Worm (Caenorhabditis elegans) whole organism, young adult: ENCODE results near the gene nhr-167.

Source experiments
- D2030.7 ChIP-seq: fragments of 200-800 bp; sonication (Bioruptor generic); IDR thresholded peaks from 2 replicates; pipeline ENCODE4 v1.3.6; 2022; ENCODE audit warnings: missing genetic modification reagents, missing genetic modification characterization, missing compliant biosample characterization
- F33H1.4 ChIP-seq: fragments of 200-800 bp; sonication (Bioruptor generic); IDR thresholded peaks from 2 replicates; pipeline ENCODE4 v1.3.6; 2022; ENCODE audit warnings: missing genetic modification reagents, missing genetic modification characterization, missing compliant biosample characterization
- F39B2.1 ChIP-seq: fragments of 200-800 bp; sonication (Bioruptor generic); IDR thresholded peaks from 2 replicates; pipeline ENCODE4 v1.3.6; 2022; ENCODE audit warnings: missing genetic modification reagents, missing genetic modification characterization, missing compliant biosample characterization
- F57A8.1 ChIP-seq: fragments of 200-800 bp; sonication (Bioruptor generic); optimal IDR thresholded peaks from 2 replicates; lab custom pipeline; 2018; ENCODE audit warnings: mild to moderate bottlenecking, missing genetic modification characterization, moderate library complexity, missing compliant biosample characterization
- Y95B8A.8 ChIP-seq: fragments of 200-800 bp; sonication (Bioruptor generic); IDR thresholded peaks from 2 replicates; pipeline ENCODE4 v1.3.6; 2022; ENCODE audit warnings: missing genetic modification reagents, missing genetic modification characterization, missing compliant biosample characterization
- ama-1 ChIP-seq, 3 experiments: fragments of 150-350 bp in 1 of 3; sonication (generic microtip) in 2 of 3; optimal IDR thresholded peaks; 2 replicates each; lab custom pipeline; 2014 to 2018; ENCODE audit warnings: missing biosample characterization in 2 of 3, missing genetic modification characterization in 2 of 3, missing genetic modification reagents in 2 of 3
- atf-7 ChIP-seq: sonication (generic microtip); optimal IDR thresholded peaks from 2 replicates; lab custom pipeline; 2017; ENCODE audit warnings: mild to moderate bottlenecking, missing genetic modification characterization, missing compliant biosample characterization
- attf-5 ChIP-seq: fragments of 200-800 bp; sonication (Bioruptor generic); optimal IDR thresholded peaks from 2 replicates; lab custom pipeline; 2018; ENCODE audit warnings: mild to moderate bottlenecking, missing genetic modification characterization, missing compliant biosample characterization
- bed-1 ChIP-seq: fragments of 200-800 bp; sonication (Bioruptor generic); IDR thresholded peaks from 2 replicates; pipeline ENCODE4 v1.3.6; 2022; ENCODE audit warnings: missing genetic modification reagents, missing genetic modification characterization, missing compliant biosample characterization
- egl-44 ChIP-seq: fragments of 200-800 bp; sonication (Bioruptor generic); IDR thresholded peaks from 2 replicates; pipeline ENCODE4 v1.3.6; 2022; ENCODE audit warnings: missing genetic modification reagents, missing genetic modification characterization, missing compliant biosample characterization
- lag-1 ChIP-seq: fragments of 200-800 bp; sonication (Bioruptor generic); IDR thresholded peaks from 2 replicates; pipeline ENCODE4 v1.3.6; 2022; ENCODE audit warnings: missing genetic modification reagents, missing genetic modification characterization, missing compliant biosample characterization
- let-607 ChIP-seq, 2 experiments: fragments of 200-800 bp in 1 of 2; sonication (Bioruptor generic) in 1 of 2; sonication (generic microtip) in 1 of 2; optimal IDR thresholded peaks; 2 replicates each; lab custom pipeline; 2016 to 2018; ENCODE audit warnings: mild to moderate bottlenecking in 2 of 2, missing compliant biosample characterization in 2 of 2, missing genetic modification characterization in 2 of 2, moderate library complexity in 2 of 2, missing genotype in 1 of 2
- lin-54 ChIP-seq: fragments of 200-800 bp; sonication (Bioruptor generic); optimal IDR thresholded peaks from 2 replicates; lab custom pipeline; 2018; ENCODE audit warnings: mild to moderate bottlenecking, missing genetic modification characterization, missing compliant biosample characterization
- lsy-27 ChIP-seq: sonication (generic microtip); optimal IDR thresholded peaks from 2 replicates; lab custom pipeline; 2017; ENCODE audit warnings: missing genetic modification characterization, mild to moderate bottlenecking, missing compliant biosample characterization, antibody characterized with exemption, missing genotype, borderline replicate concordance; ENCODE audit not compliant: insufficient read depth
- madf-3 ChIP-seq: fragments of 200-800 bp; sonication (Bioruptor generic); IDR thresholded peaks from 2 replicates; pipeline ENCODE4 v1.3.6; 2022; ENCODE audit warnings: missing genetic modification reagents, missing genetic modification characterization, missing compliant biosample characterization
- mcd-1 ChIP-seq: fragments of 200-800 bp; sonication (Bioruptor generic); IDR thresholded peaks from 2 replicates; pipeline ENCODE4 v1.3.6; 2022; ENCODE audit warnings: missing genetic modification reagents, missing genetic modification characterization, missing compliant biosample characterization
- mes-4 ChIP-seq: sonication (generic microtip); optimal IDR thresholded peaks from 2 replicates; lab custom pipeline; 2016; ENCODE audit warnings: missing genotype, missing genetic modification characterization, missing compliant biosample characterization
- nfyb-1 ChIP-seq: fragments of 200-800 bp; sonication (Bioruptor generic); IDR thresholded peaks from 2 replicates; pipeline ENCODE4 v1.3.6; 2022; ENCODE audit warnings: missing genetic modification reagents, missing genetic modification characterization, missing compliant biosample characterization
- nhr-120 ChIP-seq: fragments of 200-800 bp; sonication (Bioruptor generic); IDR thresholded peaks from 2 replicates; pipeline ENCODE4 v1.3.6; 2022; ENCODE audit warnings: missing genetic modification characterization, missing compliant biosample characterization
- nhr-90 ChIP-seq: sonication (generic microtip); optimal IDR thresholded peaks from 2 replicates; lab custom pipeline; 2016; ENCODE audit warnings: missing genotype, mild to moderate bottlenecking, missing genetic modification characterization, missing compliant biosample characterization
- rec-8 ChIP-seq, 2 experiments: sonication (generic microtip); optimal IDR thresholded peaks; 2 replicates each; lab custom pipeline; 2016; ENCODE audit warnings: mild to moderate bottlenecking in 2 of 2, missing genetic modification characterization in 2 of 2, missing genetic modification reagents in 2 of 2, missing genotype in 2 of 2, missing biosample characterization in 1 of 2, missing compliant biosample characterization in 1 of 2, moderate library complexity in 1 of 2
- rpc-1 ChIP-seq, 2 experiments: fragments of 150-350 bp in 1 of 2; sonication (generic microtip) in 1 of 2; optimal IDR thresholded peaks; 2 replicates each; lab custom pipeline; 2014 to 2018; ENCODE audit warnings: missing biosample characterization in 1 of 2, missing genetic modification characterization in 1 of 2, missing genetic modification reagents in 1 of 2, missing genotype in 1 of 2
- snpc-3.4 ChIP-seq: sonication (generic microtip); optimal IDR thresholded peaks from 2 replicates; lab custom pipeline; 2017; ENCODE audit warnings: missing genetic modification characterization, mild to moderate bottlenecking, missing compliant biosample characterization, antibody characterized with exemption, moderate library complexity, missing genotype, missing genetic modification reagents
- somi-1 ChIP-seq: fragments of 200-800 bp; sonication (Bioruptor generic); optimal IDR thresholded peaks from 2 replicates; lab custom pipeline; 2018; ENCODE audit warnings: mild to moderate bottlenecking, missing genetic modification characterization, missing compliant biosample characterization
- ztf-22 ChIP-seq: fragments of 200-800 bp; sonication (Bioruptor generic); optimal IDR thresholded peaks from 2 replicates; lab custom pipeline; 2018; ENCODE audit warnings: mild to moderate bottlenecking, missing genetic modification characterization, moderate library complexity, missing compliant biosample characterization
- ztf-25 ChIP-seq: fragments of 200-800 bp; sonication (Bioruptor generic); IDR thresholded peaks from 2 replicates; pipeline ENCODE4 v1.3.6; 2022; ENCODE audit warnings: missing genetic modification reagents, missing genetic modification characterization, missing compliant biosample characterization
- ztf-6 ChIP-seq: fragments of 200-800 bp; sonication (Bioruptor generic); IDR thresholded peaks from 2 replicates; pipeline ENCODE4 v1.3.6; 2022; ENCODE audit warnings: missing genetic modification reagents, missing genetic modification characterization, missing compliant biosample characterization

The nhr-167 gene

ce11 chrX:11933547-11933946, 48.3 kb downstream of the nhr-167 start (continued):
- no peak for TF ChIP-seq ama-1 (optimal IDR thresholded peaks at IDR 0.05; lab: Kevin White, UChicago)
- TF ChIP-seq ama-1 (GFP tag; optimal IDR thresholded peaks at IDR 0.05; lab: Kevin White, UChicago): peak in 1 of 2 experiments; percentile 25
- peak; percentile 6 for TF ChIP-seq somi-1
- TF ChIP-seq atf-7: peak; percentile 26
- peak; percentile 62 for TF ChIP-seq snpc-3.4 (tag; lab: Kevin White, UChicago)
- peak; percentile 78; the same call in 1 of the 2 replicates for TF ChIP-seq egl-44
- peak; percentile 79 for TF ChIP-seq nhr-90 (tag; lab: Kevin White, UChicago)
- peak in 1 of 2 experiments; percentile 50 for TF ChIP-seq rec-8 (tag; optimal IDR thresholded peaks at IDR 0.05; lab: Kevin White, UChicago)
- TF ChIP-seq nfyb-1 (GFP tag; lab: Robert Waterston, UW): peak; percentile 67
- peak; percentile 78; the same call in 1 of the 2 replicates for TF ChIP-seq ztf-25 (GFP tag; lab: Robert Waterston, UW)
- peak; percentile 86 for TF ChIP-seq D2030.7 (GFP tag; lab: Robert Waterston, UW)
- no peak for TF ChIP-seq lsy-27 (tag; lab: Kevin White, UChicago)
- TF ChIP-seq attf-5 (GFP tag; lab: Kevin White, UChicago): peak; percentile 70
- TF ChIP-seq mcd-1 (GFP tag; lab: Robert Waterston, UW): no peak
- peak; percentile 2 for TF ChIP-seq mes-4
- peak; percentile 56; the same call in 1 of the 2 replicates for TF ChIP-seq bed-1 (GFP tag; lab: Robert Waterston, UW)
- peak; percentile 52 for TF ChIP-seq lin-54 (GFP tag; lab: Kevin White, UChicago)
- 0 out of 2 replicates have a peak, but pooled peaks have one; percentile 17 for TF ChIP-seq madf-3 (GFP tag; lab: Robert Waterston, UW)
- peak; percentile 71 for TF ChIP-seq rpc-1 (optimal IDR thresholded peaks at IDR 0.05; lab: Kevin White, UChicago)
- peak; percentile 93 for TF ChIP-seq rpc-1 (tag; optimal IDR thresholded peaks at IDR 0.05; lab: Kevin White, UChicago)
- no peak for TF ChIP-seq Y95B8A.8 (GFP tag; lab: Robert Waterston, UW)

ce11 chrX:11931559-11931958, 50.3 kb downstream of the nhr-167 start, which contains the start of gene dot-1.4:
dot-1.4 (minus strand) TSS chrX:11931659.
- TF ChIP-seq let-607 (tag; optimal IDR thresholded peaks at IDR 0.05; lab: Kevin White, UChicago) (no peak), ztf-22 (GFP tag; lab: Kevin White, UChicago) (no peak), F57A8.1 (no peak), nfyb-1 (GFP tag; lab: Robert Waterston, UW) (no peak), ztf-25 (GFP tag; lab: Robert Waterston, UW) (no peak), F39B2.1 (GFP tag; lab: Robert Waterston, UW) (no peak), F33H1.4 (no peak), lag-1 (GFP tag; lab: Robert Waterston, UW) (no peak), nhr-120 (GFP tag; lab: Robert Waterston, UW) (no peak), ztf-6 (GFP tag; lab: Robert Waterston, UW) (no peak)
